Fruit fly (Drosophila melanogaster) whole organism, embryonic: ENCODE results near the gene enc.
A peak's percentile ranks its signal among the peaks of the same experiment; 100 is the strongest.

Source experiments
- Atf3 ChIP-seq: fragments of 200-800 bp; sonication (Bioruptor generic); optimal IDR thresholded peaks from 3 replicates; lab custom pipeline; 2016; ENCODE audit warnings: missing biosample characterization, missing genetic modification characterization
- Awh ChIP-seq: fragments of 200-800 bp; sonication (Bioruptor generic); IDR thresholded peaks from 2 replicates; pipeline ENCODE4, ENCODE4 v1.3.6; 2022; ENCODE audit warnings: missing biosample characterization, missing genetic modification characterization
- CG12236 ChIP-seq: fragments of 200-800 bp; sonication (Bioruptor generic); optimal IDR thresholded peaks from 2 replicates; lab custom pipeline; 2016; ENCODE audit warnings: missing biosample characterization, missing genetic modification characterization
- CG15011 ChIP-seq: fragments of 200-800 bp; sonication (Bioruptor generic); optimal IDR thresholded peaks from 3 replicates; lab custom pipeline; 2018; ENCODE audit warnings: missing biosample characterization, mild to moderate bottlenecking, missing genetic modification characterization
- CG15269 ChIP-seq: fragments of 200-800 bp; sonication (Bioruptor generic); optimal IDR thresholded peaks from 2 replicates; lab custom pipeline; 2018; ENCODE audit warnings: missing biosample characterization, mild to moderate bottlenecking, missing genetic modification characterization, moderate library complexity
- CG1647 ChIP-seq: fragments of 200-800 bp; sonication (Bioruptor generic); optimal IDR thresholded peaks from 3 replicates; lab custom pipeline; 2016; ENCODE audit warnings: missing biosample characterization, missing genetic modification characterization
- CG17802 ChIP-seq: fragments of 200-800 bp; sonication (Bioruptor generic); optimal IDR thresholded peaks from 2 replicates; lab custom pipeline; 2018; ENCODE audit warnings: missing biosample characterization, mild to moderate bottlenecking, missing genetic modification characterization, moderate library complexity
- CG2129 ChIP-seq: fragments of 200-800 bp; sonication (Bioruptor generic); IDR thresholded peaks from 2 replicates; pipeline ENCODE4 v1.3.6; 2022; ENCODE audit warnings: missing biosample characterization, missing genetic modification characterization; ENCODE audit not compliant: partially characterized antibody
- CG30431 ChIP-seq: fragments of 200-800 bp; sonication (Bioruptor generic); optimal IDR thresholded peaks from 2 replicates; lab custom pipeline; 2017; ENCODE audit warnings: missing biosample characterization, missing genetic modification characterization
- CG31365 ChIP-seq: fragments of 200-800 bp; sonication (Bioruptor generic); optimal IDR thresholded peaks from 2 replicates; lab custom pipeline; 2018; ENCODE audit warnings: missing biosample characterization, mild to moderate bottlenecking, missing genetic modification characterization
- CG32532 ChIP-seq: fragments of 200-800 bp; sonication (Bioruptor generic); IDR thresholded peaks from 2 replicates; pipeline ENCODE4 v1.3.6; 2022; ENCODE audit warnings: missing biosample characterization, missing genetic modification characterization
- CG32772 ChIP-seq: fragments of 200-800 bp; sonication (Bioruptor generic); IDR thresholded peaks from 2 replicates; pipeline ENCODE4 v1.3.6; 2022; ENCODE audit warnings: missing biosample characterization, missing genetic modification characterization
- CG34224 ChIP-seq: fragments of 200-800 bp; sonication (Bioruptor generic); IDR thresholded peaks from 3 replicates; pipeline ENCODE4 v1.3.6; 2022; ENCODE audit warnings: missing biosample characterization, missing genetic modification characterization; ENCODE audit not compliant: partially characterized antibody
- CG34376 ChIP-seq: fragments of 200-800 bp; sonication (Bioruptor generic); optimal IDR thresholded peaks from 2 replicates; lab custom pipeline; 2018; ENCODE audit warnings: missing biosample characterization, mild to moderate bottlenecking, missing genetic modification characterization
- CG42726 ChIP-seq: fragments of 200-800 bp; sonication (Bioruptor generic); IDR thresholded peaks from 2 replicates; pipeline ENCODE4 v1.3.6; 2022; ENCODE audit warnings: missing biosample characterization, missing genetic modification characterization; ENCODE audit not compliant: partially characterized antibody
- CG4707 ChIP-seq: fragments of 200-800 bp; sonication (Bioruptor generic); optimal IDR thresholded peaks from 2 replicates; lab custom pipeline; 2018; ENCODE audit warnings: missing biosample characterization, mild to moderate bottlenecking, missing genetic modification characterization, moderate library complexity
- CG7987 ChIP-seq: fragments of 200-800 bp; sonication (Bioruptor generic); optimal IDR thresholded peaks from 2 replicates; lab custom pipeline; 2018; ENCODE audit warnings: missing biosample characterization, mild to moderate bottlenecking, missing genetic modification characterization, moderate library complexity
- CoRest ChIP-seq: fragments of 200-800 bp; sonication (Bioruptor generic); optimal IDR thresholded peaks from 3 replicates; lab custom pipeline; 2018; ENCODE audit warnings: missing biosample characterization, mild to moderate bottlenecking, missing genetic modification characterization, moderate library complexity
- Dref ChIP-seq: fragments of 200-800 bp; sonication (Bioruptor generic); IDR thresholded peaks from 2 replicates; pipeline ENCODE4 v1.3.6; 2022; ENCODE audit warnings: missing biosample characterization, missing genetic modification characterization
- Gug ChIP-seq: fragments of 200-800 bp; sonication (Bioruptor generic); IDR thresholded peaks from 4 replicates; pipeline ENCODE4 v1.3.6; 2022; ENCODE audit warnings: missing biosample characterization, missing genetic modification characterization
- H2.0 ChIP-seq: fragments of 200-800 bp; sonication (Bioruptor generic); IDR thresholded peaks from 2 replicates; pipeline ENCODE4 v1.3.6; 2022; ENCODE audit warnings: missing biosample characterization, missing genetic modification characterization
- Hr39 ChIP-seq: fragments of >200 bp; optimal IDR thresholded peaks from 2 replicates; lab custom pipeline; 2017
- Lim3 ChIP-seq: fragments of 200-800 bp; sonication (Bioruptor generic); IDR thresholded peaks from 2 replicates; pipeline ENCODE4 v1.3.6; 2022; ENCODE audit warnings: missing biosample characterization, missing genetic modification characterization
- MBD-R2 ChIP-seq: fragments of 200-800 bp; sonication (Bioruptor generic); IDR thresholded peaks from 2 replicates; pipeline ENCODE4 v1.3.6; 2022; ENCODE audit warnings: missing biosample characterization, missing genetic modification characterization
- MESR4 ChIP-seq: fragments of 200-800 bp; sonication (Bioruptor generic); optimal IDR thresholded peaks from 2 replicates; lab custom pipeline; 2018; ENCODE audit warnings: missing biosample characterization, mild to moderate bottlenecking, missing genetic modification characterization, moderate library complexity
- NC2β ChIP-seq: fragments of 200-800 bp; sonication (Bioruptor generic); optimal IDR thresholded peaks from 2 replicates; lab custom pipeline; 2016; ENCODE audit warnings: missing biosample characterization, missing genetic modification characterization
- Nf-YA ChIP-seq: fragments of 200-800 bp; sonication (Bioruptor generic); IDR thresholded peaks from 2 replicates; pipeline ENCODE4 v1.3.6; 2022; ENCODE audit warnings: missing biosample characterization, missing genetic modification characterization
- NfI ChIP-seq: fragments of 200-800 bp; sonication (Bioruptor generic); optimal IDR thresholded peaks from 3 replicates; lab custom pipeline; 2018; ENCODE audit warnings: missing biosample characterization, mild to moderate bottlenecking, missing genetic modification characterization, moderate library complexity
- Ptx1 ChIP-seq: fragments of 200-800 bp; sonication (Bioruptor generic); IDR thresholded peaks from 2 replicates; pipeline ENCODE4 v1.3.6; 2022; ENCODE audit warnings: missing biosample characterization, missing genetic modification characterization
- Scr ChIP-seq: fragments of 200-800 bp; sonication (Bioruptor generic); IDR thresholded peaks from 2 replicates; pipeline ENCODE4 v1.3.6; 2022; ENCODE audit warnings: missing biosample characterization, missing genetic modification characterization; ENCODE audit not compliant: partially characterized antibody
- Sin3A ChIP-seq: fragments of >200 bp; optimal IDR thresholded peaks from 2 replicates; lab custom pipeline; 2018
- amos ChIP-seq: fragments of 200-800 bp; sonication (Bioruptor generic); IDR thresholded peaks from 2 replicates; pipeline ENCODE4 v1.3.6; 2022; ENCODE audit warnings: missing biosample characterization, missing genetic modification characterization; ENCODE audit not compliant: partially characterized antibody
- br ChIP-seq: fragments of >200 bp; optimal IDR thresholded peaks from 2 replicates; lab custom pipeline; 2017
- cato ChIP-seq: fragments of 200-800 bp; sonication (Bioruptor generic); optimal IDR thresholded peaks from 2 replicates; lab custom pipeline; 2016; ENCODE audit warnings: missing biosample characterization, missing genetic modification characterization, borderline replicate concordance
- chif ChIP-seq, 2 experiments: fragments of 200-800 bp; sonication (Bioruptor generic); optimal IDR thresholded peaks; 3 replicates each; lab custom pipeline; 2016; ENCODE audit warnings: missing biosample characterization in 2 of 2, missing genetic modification characterization in 2 of 2
- chn ChIP-seq: fragments of 200-800 bp; sonication (Bioruptor generic); optimal IDR thresholded peaks from 2 replicates; lab custom pipeline; 2016; ENCODE audit warnings: missing biosample characterization, missing genetic modification characterization
- dati ChIP-seq: fragments of 200-800 bp; sonication (Bioruptor generic); IDR thresholded peaks from 2 replicates; pipeline ENCODE4 v1.3.6; 2022; ENCODE audit warnings: missing biosample characterization, missing genetic modification characterization
- ewg ChIP-seq: fragments of 200-800 bp; sonication (Bioruptor generic); optimal IDR thresholded peaks from 3 replicates; lab custom pipeline; 2017; ENCODE audit warnings: mild to moderate bottlenecking, missing biosample characterization, missing genetic modification reagents, missing genetic modification characterization
- fu2 ChIP-seq: fragments of 200-800 bp; sonication (Bioruptor generic); optimal IDR thresholded peaks from 2 replicates; lab custom pipeline; 2016; ENCODE audit warnings: missing biosample characterization, missing genetic modification characterization
- gfzf ChIP-seq: fragments of 200-800 bp; sonication (Bioruptor generic); optimal IDR thresholded peaks from 2 replicates; lab custom pipeline; 2016; ENCODE audit warnings: missing biosample characterization, mild to moderate bottlenecking, missing genetic modification characterization, moderate library complexity
- hth ChIP-seq: fragments of >200 bp; optimal IDR thresholded peaks from 2 replicates; lab custom pipeline; 2017; ENCODE audit warnings: inconsistent platforms
- ind ChIP-seq: fragments of 200-800 bp; sonication (Bioruptor generic); optimal IDR thresholded peaks from 3 replicates; lab custom pipeline; 2016; ENCODE audit warnings: missing biosample characterization, missing genetic modification characterization
- insv ChIP-seq, 2 experiments: fragments of 200-800 bp; sonication (Bioruptor generic); optimal IDR thresholded peaks; 3 replicates each; lab custom pipeline; 2016 to 2018; ENCODE audit warnings: missing biosample characterization in 2 of 2, missing genetic modification characterization in 2 of 2
- jumu ChIP-seq: fragments of 200-800 bp; sonication (Bioruptor generic); optimal IDR thresholded peaks from 3 replicates; lab custom pipeline; 2016; ENCODE audit warnings: missing biosample characterization, missing genetic modification characterization
- maf-S ChIP-seq: fragments of 200-800 bp; sonication (Bioruptor generic); optimal IDR thresholded peaks from 2 replicates; lab custom pipeline; 2016; ENCODE audit warnings: missing biosample characterization, missing genetic modification characterization
- oc ChIP-seq: fragments of 200-800 bp; sonication (Bioruptor generic); optimal IDR thresholded peaks from 2 replicates; lab custom pipeline; 2018; ENCODE audit warnings: missing biosample characterization, mild to moderate bottlenecking, missing genetic modification characterization, moderate library complexity
- odd ChIP-seq: fragments of 200-800 bp; sonication (Bioruptor generic); optimal IDR thresholded peaks from 2 replicates; lab custom pipeline; 2017; ENCODE audit warnings: missing biosample characterization, mild to moderate bottlenecking, missing genetic modification characterization
- pnt ChIP-seq: fragments of 200-800 bp; sonication (Bioruptor generic); optimal IDR thresholded peaks from 3 replicates; lab custom pipeline; 2016; ENCODE audit warnings: missing biosample characterization, missing genetic modification characterization
- schlank ChIP-seq: fragments of 200-800 bp; sonication (Bioruptor generic); optimal IDR thresholded peaks from 2 replicates; lab custom pipeline; 2018; ENCODE audit warnings: missing biosample characterization, mild to moderate bottlenecking, missing genetic modification characterization
- sug ChIP-seq: fragments of 200-800 bp; optimal IDR thresholded peaks from 2 replicates; lab custom pipeline; 2019; ENCODE audit warnings: missing biosample characterization, mild to moderate bottlenecking, missing genetic modification characterization, moderate library complexity
- tap ChIP-seq: fragments of 200-800 bp; optimal IDR thresholded peaks from 3 replicates; lab custom pipeline; 2019; ENCODE audit warnings: missing biosample characterization, mild to moderate bottlenecking, missing genetic modification characterization, moderate library complexity
- tin ChIP-seq: fragments of 200-800 bp; sonication (Bioruptor generic); optimal IDR thresholded peaks from 3 replicates; lab custom pipeline; 2016; ENCODE audit warnings: missing biosample characterization, missing genetic modification characterization
- tna ChIP-seq: fragments of 200-800 bp; sonication (Bioruptor generic); IDR thresholded peaks from 2 replicates; pipeline ENCODE4 v1.3.6; 2022; ENCODE audit warnings: missing biosample characterization, missing genetic modification characterization; ENCODE audit not compliant: partially characterized antibody

enc gene

DNA sequence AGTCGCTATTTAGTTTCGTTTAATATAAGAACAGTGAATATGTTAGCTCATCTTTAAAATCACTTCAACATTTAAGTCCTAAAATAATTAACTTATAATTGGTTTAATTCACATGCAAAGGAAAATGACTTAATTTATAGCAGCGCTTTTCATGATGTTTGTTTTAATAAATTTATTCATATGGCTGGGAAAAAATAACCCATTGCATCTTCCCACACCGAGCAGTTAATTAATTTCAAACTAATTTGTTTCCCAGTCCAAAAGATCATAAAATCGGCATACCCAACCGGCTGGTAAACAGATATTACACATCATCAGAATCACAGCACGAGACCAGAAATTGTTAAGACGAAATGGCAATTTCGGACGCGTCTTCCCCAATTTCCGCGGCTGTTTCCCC lies 47.7 kb upstream of the enc start (continued):
- TF ChIP-seq CG34224 (GFP tag; lab: Robert Waterston, UW) (no peak), CG17802 (tag; lab: Kevin White, UChicago) (no peak), CG32772 (GFP tag; lab: Robert Waterston, UW) (no peak), CG1647 (GFP tag; lab: Kevin White, UChicago) (peak; percentile 11), CG2129 (no peak), ewg (GFP tag; lab: Kevin White, UChicago) (no peak), CG34376 (GFP tag; lab: Kevin White, UChicago) (no peak), CG12236 (GFP tag; lab: Kevin White, UChicago) (no peak), insv (GFP tag; optimal IDR thresholded peaks at IDR 0.05; lab: Kevin White, UChicago) (no peak), maf-S (GFP tag; lab: Kevin White, UChicago) (no peak), cato (GFP tag; lab: Kevin White, UChicago) (no peak), NC2β (GFP tag; lab: Kevin White, UChicago) (no peak), CG4707 (GFP tag; lab: Kevin White, UChicago) (no peak), oc (no peak), amos (GFP tag; lab: Robert Waterston, UW) (no peak), tin (GFP tag; lab: Kevin White, UChicago) (peak; percentile 1), ind (GFP tag; lab: Kevin White, UChicago) (peak; percentile 34), CG31365 (tag; lab: Kevin White, UChicago) (no peak), schlank (tag; lab: Kevin White, UChicago) (peak; percentile 49), NfI (peak; percentile 68), Dref (GFP tag; lab: Robert Waterston, UW) (no peak), hth (lab: Kevin White, UChicago) (no peak), tna (GFP tag; lab: Robert Waterston, UW) (no peak), CG15011 (GFP tag; lab: Kevin White, UChicago) (no peak), CG32532 (GFP tag; lab: Robert Waterston, UW) (peak; percentile 77), chn (no peak), odd (GFP tag; lab: Kevin White, UChicago) (peak; percentile 11), Gug (GFP tag; lab: Robert Waterston, UW) (no peak), Hr39 (lab: Kevin White, UChicago) (no peak), dati (GFP tag; lab: Robert Waterston, UW) (no peak), gfzf (no peak), CG30431 (GFP tag; lab: Kevin White, UChicago) (no peak), Awh (GFP tag; lab: Robert Waterston, UW) (no peak), MBD-R2 (peak; percentile 17; the same call in 1 of the 2 replicates), Nf-YA (GFP tag; lab: Robert Waterston, UW) (no peak), H2.0 (GFP tag; lab: Robert Waterston, UW) (no peak), Sin3A (no peak), pnt (GFP tag; lab: Kevin White, UChicago) (no peak), fu2 (peak; percentile 54), CG7987 (no peak), Scr (no peak), sug (tag; lab: Kevin White, UChicago) (no peak), br (lab: Kevin White, UChicago) (no peak), jumu (GFP tag; lab: Kevin White, UChicago) (no peak), MESR4 (no peak), Lim3 (GFP tag; lab: Robert Waterston, UW) (no peak), CG15269 (tag; lab: Kevin White, UChicago) (peak; percentile 62), Atf3 (no peak), CG42726 (no peak), Ptx1 (GFP tag; lab: Robert Waterston, UW) (no peak; the same call in 1 of the 2 replicates), chif (GFP tag; optimal IDR thresholded peaks at IDR 0.05; lab: Kevin White, UChicago) (no peak), CoRest (tag; lab: Kevin White, UChicago) (peak; percentile 75), tap (tag; lab: Kevin White, UChicago) (no peak)
